Worm (Caenorhabditis elegans): ENCODE measurements around the gene Y116A8C.10.

- no peak for TF ChIP-seq ama-1 (optimal IDR thresholded peaks at IDR 0.05)
- TF ChIP-seq aly-1 (tag; optimal IDR thresholded peaks at IDR 0.05): no peak
- no peak for TF ChIP-seq hmbx-1 (tag; optimal IDR thresholded peaks at IDR 0.05)
- no peak for TF ChIP-seq hmg-4 (GFP tag; optimal IDR thresholded peaks at IDR 0.05)
- no peak for TF ChIP-seq ceh-36 (tag; optimal IDR thresholded peaks at IDR 0.05)
- TF ChIP-seq flt-1 (GFP tag; IDR thresholded peaks at IDR 0.05): no peak
- TF ChIP-seq hnd-1 (tag; optimal IDR thresholded peaks at IDR 0.05): no peak
- TF ChIP-seq pes-1 (GFP tag; IDR thresholded peaks at IDR 0.05): no peak
- TF ChIP-seq tbx-37 (GFP tag; conservative IDR thresholded peaks at IDR 0.05): no peak
- no peak for TF ChIP-seq scrt-1 (GFP tag; IDR thresholded peaks at IDR 0.05)
- no peak for TF ChIP-seq F13C5.2 (tag; optimal IDR thresholded peaks at IDR 0.05)
- no peak for TF ChIP-seq B0310.2 (tag; optimal IDR thresholded peaks at IDR 0.05)
- TF ChIP-seq ets-7 (tag; optimal IDR thresholded peaks at IDR 0.05): no peak
- TF ChIP-seq ceh-13 (GFP tag; optimal IDR thresholded peaks at IDR 0.05): no peak
Observed at ce11 chrIV:16939001-16939400, at the start of gene Y116A8C.10.

Data from whole organism, early embryonic.